Worm (Caenorhabditis elegans) whole organism, L2 larva: ENCODE data around the gene C23G10.10.

Experiments used
- C34F6.9 ChIP-seq: fragments of 150-350 bp; optimal IDR thresholded peaks from 2 replicates; lab custom pipeline; 2014; ENCODE audit warnings: missing biosample characterization, missing genetic modification characterization
- R02D3.7 ChIP-seq: fragments of 150-350 bp; optimal IDR thresholded peaks from 2 replicates; lab custom pipeline; 2014; ENCODE audit warnings: missing biosample characterization, missing genetic modification characterization
- ZK546.5 ChIP-seq: sonication (generic microtip); optimal IDR thresholded peaks from 2 replicates; lab custom pipeline; 2017; ENCODE audit warnings: missing biosample characterization, missing genetic modification characterization
- aly-2 ChIP-seq: fragments of 150-350 bp; optimal IDR thresholded peaks from 2 replicates; lab custom pipeline; 2014; ENCODE audit warnings: missing biosample characterization, missing genetic modification characterization
- ama-1 ChIP-seq: fragments of 150-350 bp; optimal IDR thresholded peaks from 2 replicates; lab custom pipeline; 2018; ENCODE audit warnings: inconsistent platforms
- blmp-1 ChIP-seq: sonication (generic microtip); optimal IDR thresholded peaks from 2 replicates; lab custom pipeline; 2017; ENCODE audit warnings: missing genetic modification characterization, mild to moderate bottlenecking, missing compliant biosample characterization, antibody characterized with exemption, moderate library complexity; ENCODE audit not compliant: insufficient read depth
- ceh-16 ChIP-seq: fragments of 150-350 bp; optimal IDR thresholded peaks from 2 replicates; lab custom pipeline; 2014; ENCODE audit warnings: missing biosample characterization, missing genetic modification characterization
- ceh-82 ChIP-seq: fragments of 150-350 bp; optimal IDR thresholded peaks from 2 replicates; lab custom pipeline; 2014; ENCODE audit warnings: missing biosample characterization, missing genetic modification characterization
- crh-2 ChIP-seq: sonication (generic microtip); optimal IDR thresholded peaks from 2 replicates; lab custom pipeline; 2017; ENCODE audit warnings: missing biosample characterization, missing genetic modification characterization
- dmd-4 ChIP-seq: sonication (generic microtip); optimal IDR thresholded peaks from 2 replicates; lab custom pipeline; 2017; ENCODE audit warnings: missing biosample characterization, missing genetic modification characterization
- egl-27 ChIP-seq: sonication (generic microtip); optimal IDR thresholded peaks from 3 replicates; lab custom pipeline; 2017; ENCODE audit warnings: missing biosample characterization, missing genetic modification reagents, missing genetic modification characterization
- elt-1 ChIP-seq: fragments of 150-350 bp; optimal IDR thresholded peaks from 2 replicates; lab custom pipeline; 2014; ENCODE audit warnings: missing biosample characterization, missing genetic modification characterization
- gmeb-1 ChIP-seq: fragments of 150-350 bp; optimal IDR thresholded peaks from 2 replicates; lab custom pipeline; 2014; ENCODE audit warnings: missing biosample characterization, missing genetic modification characterization
- lin-11 ChIP-seq: fragments of 150-350 bp; sonication (generic microtip); optimal IDR thresholded peaks from 2 replicates; lab custom pipeline; 2014; ENCODE audit warnings: missing biosample characterization, missing genetic modification characterization, inconsistent platforms, mixed read lengths
- lin-39 ChIP-seq: fragments of 150-350 bp; optimal IDR thresholded peaks from 2 replicates; lab custom pipeline; 2014; ENCODE audit warnings: missing biosample characterization, missing genetic modification reagents, missing genetic modification characterization
- lsy-2 ChIP-seq, 2 experiments: fragments of 150-350 bp in 1 of 2; sonication (generic microtip) in 1 of 2; optimal IDR thresholded peaks; 2 replicates each; lab custom pipeline; 2014 to 2017; ENCODE audit warnings: missing biosample characterization in 2 of 2, missing genetic modification characterization in 2 of 2
- mab-5 ChIP-seq: fragments of 150-350 bp; optimal IDR thresholded peaks from 2 replicates; lab custom pipeline; 2014; ENCODE audit warnings: missing biosample characterization, missing genetic modification characterization
- mdl-1 ChIP-seq, 2 experiments: fragments of 150-350 bp in 1 of 2; sonication (generic microtip) in 1 of 2; optimal IDR thresholded peaks; 2 replicates each; lab custom pipeline; 2017; ENCODE audit warnings: missing biosample characterization in 2 of 2, missing genetic modification characterization in 2 of 2
- nhr-11 ChIP-seq: fragments of 150-350 bp; optimal IDR thresholded peaks from 2 replicates; lab custom pipeline; 2014; ENCODE audit warnings: missing biosample characterization, missing genetic modification characterization
- nhr-129 ChIP-seq: fragments of 150-350 bp; optimal IDR thresholded peaks from 2 replicates; lab custom pipeline; 2014; ENCODE audit warnings: missing biosample characterization, missing genetic modification characterization
- nhr-21 ChIP-seq: fragments of 150-350 bp; optimal IDR thresholded peaks from 2 replicates; lab custom pipeline; 2014; ENCODE audit warnings: missing biosample characterization, missing genetic modification characterization
- nhr-237 ChIP-seq: fragments of 150-350 bp; optimal IDR thresholded peaks from 2 replicates; lab custom pipeline; 2014; ENCODE audit warnings: missing biosample characterization, missing genetic modification characterization
- nhr-25 ChIP-seq: fragments of 150-350 bp; sonication (generic microtip); optimal IDR thresholded peaks from 3 replicates; lab custom pipeline; 2014; ENCODE audit warnings: missing biosample characterization, missing genetic modification characterization
- nhr-77 ChIP-seq: fragments of 150-350 bp; optimal IDR thresholded peaks from 2 replicates; lab custom pipeline; 2014; ENCODE audit warnings: missing biosample characterization, missing genetic modification characterization
- peb-1 ChIP-seq: fragments of 150-350 bp; optimal IDR thresholded peaks from 2 replicates; lab custom pipeline; 2014; ENCODE audit warnings: missing biosample characterization, missing genetic modification characterization
- skn-1 ChIP-seq: sonication (generic microtip); optimal IDR thresholded peaks from 2 replicates; lab custom pipeline; 2017; ENCODE audit warnings: missing biosample characterization, missing genetic modification characterization
- sma-3 ChIP-seq: sonication (generic microtip); optimal IDR thresholded peaks from 2 replicates; lab custom pipeline; 2016; ENCODE audit warnings: missing genetic modification reagents, missing genetic modification characterization, missing compliant biosample characterization
- sma-9 ChIP-seq, 2 experiments: fragments of 150-350 bp in 1 of 2; sonication (generic microtip) in 1 of 2; optimal IDR thresholded peaks; 2 replicates each; lab custom pipeline; 2014 to 2016; ENCODE audit warnings: missing genetic modification characterization in 2 of 2, mild to moderate bottlenecking in 1 of 2, missing biosample characterization in 1 of 2, missing compliant biosample characterization in 1 of 2, missing genetic modification reagents in 1 of 2, moderate library complexity in 1 of 2
- snpc-4 ChIP-seq: fragments of 150-350 bp; optimal IDR thresholded peaks from 2 replicates; lab custom pipeline; 2014; ENCODE audit warnings: missing biosample characterization, missing genetic modification characterization
- unc-39 ChIP-seq: fragments of 150-350 bp; optimal IDR thresholded peaks from 2 replicates; lab custom pipeline; 2014; ENCODE audit warnings: missing biosample characterization, missing genetic modification characterization
- unc-55 ChIP-seq: fragments of 150-350 bp; sonication (generic microtip); optimal IDR thresholded peaks from 3 replicates; lab custom pipeline; 2014; ENCODE audit warnings: missing biosample characterization, missing genetic modification reagents, missing genetic modification characterization
- zag-1 ChIP-seq: fragments of 150-350 bp; optimal IDR thresholded peaks from 2 replicates; lab custom pipeline; 2014; ENCODE audit warnings: missing biosample characterization, missing genetic modification characterization
- ztf-1 ChIP-seq: fragments of 200-800 bp; sonication (Bioruptor generic); conservative IDR thresholded peaks from 2 replicates; pipeline ENCODE4 v1.3.6; 2022; ENCODE audit warnings: missing genetic modification characterization, missing compliant biosample characterization
- ztf-11 ChIP-seq: sonication (generic microtip); optimal IDR thresholded peaks from 2 replicates; lab custom pipeline; 2017; ENCODE audit warnings: missing biosample characterization, missing genetic modification characterization
- ztf-4 ChIP-seq: fragments of 150-350 bp; optimal IDR thresholded peaks from 2 replicates; lab custom pipeline; 2014; ENCODE audit warnings: missing biosample characterization, missing genetic modification characterization

Gene C23G10.10

ce11 chrIII:6206161-6206853, 7.5 kb downstream of the C23G10.10 start, which contains the start of the genes sna-3 and rps-3 (continued):
- TF ChIP-seq ama-1 (lab: Kevin White, UChicago) = no peak
- no peak for TF ChIP-seq dmd-4 (tag; lab: Kevin White, UChicago)
- no peak for TF ChIP-seq elt-1 (tag; lab: Kevin White, UChicago)
- TF ChIP-seq mdl-1 (tag; optimal IDR thresholded peaks at IDR 0.05; lab: Kevin White, UChicago) = no peak

- no peak for TF ChIP-seq skn-1 (tag; lab: Kevin White, UChicago)
- TF ChIP-seq nhr-77 (tag; lab: Kevin White, UChicago) = no peak
- TF ChIP-seq unc-39 (tag; lab: Kevin White, UChicago) = no peak
- no peak for TF ChIP-seq snpc-4
- TF ChIP-seq unc-55 (GFP tag; lab: Kevin White, UChicago) = no peak
- TF ChIP-seq sma-3 (GFP tag; lab: Kevin White, UChicago) = no peak
- TF ChIP-seq zag-1 = no peak
- no peak for TF ChIP-seq aly-2 (tag; lab: Kevin White, UChicago)
- no peak for TF ChIP-seq mdl-1 (tag; optimal IDR thresholded peaks at IDR 0.05; lab: Kevin White, UChicago)
- TF ChIP-seq nhr-129 = no peak
- no peak for TF ChIP-seq R02D3.7 (tag; lab: Kevin White, UChicago)
- TF ChIP-seq nhr-237 (tag; lab: Kevin White, UChicago) = no peak
- no peak for TF ChIP-seq crh-2 (tag; lab: Kevin White, UChicago)
- no peak for TF ChIP-seq ztf-4 (tag; lab: Kevin White, UChicago)
- TF ChIP-seq ceh-16 (tag; lab: Kevin White, UChicago) = no peak
- TF ChIP-seq nhr-11 (tag; lab: Kevin White, UChicago) = no peak
- no peak for TF ChIP-seq sma-9 (GFP tag; optimal IDR thresholded peaks at IDR 0.05; lab: Kevin White, UChicago)
- TF ChIP-seq sma-9 (tag; optimal IDR thresholded peaks at IDR 0.05; lab: Kevin White, UChicago) = no peak
- TF ChIP-seq lin-39 (tag; lab: Kevin White, UChicago) = no peak
- no peak for TF ChIP-seq ztf-1 (GFP tag; lab: Robert Waterston, UW)
- TF ChIP-seq nhr-25 = no peak
- TF ChIP-seq, all 48 proteins: peak for 0
Observed at ce11 chrIII:6202440-6202839, 11.4 kb downstream of the C23G10.10 start.

DNA sequence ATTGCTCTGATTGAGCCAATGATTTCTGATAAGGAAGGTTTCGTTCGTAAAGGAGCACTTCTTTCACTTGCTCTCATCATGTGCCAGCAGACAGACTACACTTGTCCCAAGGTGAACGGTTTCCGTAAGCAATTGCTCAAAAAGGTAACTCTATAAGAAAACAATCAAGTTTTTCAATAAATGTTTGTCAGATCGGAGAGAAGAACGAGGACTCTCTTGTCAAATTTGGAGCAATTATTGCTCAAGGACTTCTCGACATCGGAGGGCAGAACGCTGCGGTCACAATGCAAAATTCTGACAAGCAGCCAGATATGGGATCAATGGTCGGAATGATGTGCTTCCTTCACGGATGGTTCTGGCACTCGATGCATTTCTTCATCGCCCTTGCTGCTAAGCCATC, 12.5 kb downstream of the C23G10.10 start:
- TF ChIP-seq peb-1 (tag; lab: Kevin White, UChicago) = no peak
- no peak for TF ChIP-seq blmp-1
- no peak for TF ChIP-seq ZK546.5 (tag; lab: Kevin White, UChicago)
- no peak for TF ChIP-seq sma-9 (GFP tag; optimal IDR thresholded peaks at IDR 0.05; lab: Kevin White, UChicago)
- no peak for TF ChIP-seq sma-9 (tag; optimal IDR thresholded peaks at IDR 0.05; lab: Kevin White, UChicago)
- TF ChIP-seq ceh-16 (tag; lab: Kevin White, UChicago) = no peak
- TF ChIP-seq aly-2 (tag; lab: Kevin White, UChicago) = no peak
- TF ChIP-seq ztf-4 (tag; lab: Kevin White, UChicago) = no peak
- TF ChIP-seq gmeb-1 (tag; lab: Kevin White, UChicago) = no peak
- TF ChIP-seq egl-27 = no peak
- TF ChIP-seq lin-11 (tag; lab: Kevin White, UChicago) = no peak
- TF ChIP-seq crh-2 (tag; lab: Kevin White, UChicago) = no peak
- TF ChIP-seq snpc-4 = no peak
- no peak for TF ChIP-seq nhr-237 (tag; lab: Kevin White, UChicago)
- TF ChIP-seq ztf-11 (tag; lab: Kevin White, UChicago) = no peak
- no peak for TF ChIP-seq ceh-82
- no peak for TF ChIP-seq nhr-21 (tag; lab: Kevin White, UChicago)
- TF ChIP-seq mab-5 (tag; lab: Kevin White, UChicago) = no peak
- TF ChIP-seq C34F6.9 (tag; lab: Kevin White, UChicago) = no peak
- no peak for TF ChIP-seq nhr-77 (tag; lab: Kevin White, UChicago)
- no peak for TF ChIP-seq lsy-2 (tag; optimal IDR thresholded peaks at IDR 0.05; lab: Kevin White, UChicago)
- TF ChIP-seq, all 48 proteins: peak for 0
